Worm (Caenorhabditis elegans): Measurements from ENCODE around the gene C08F11.7.
A peak's percentile ranks its signal among the peaks of the same experiment; 100 is the strongest.
"Not testable (repeated sequence)": the region's sequence is repeated elsewhere in the genome, so short reads cannot be mapped to it uniquely, and the experiment has no call there.

The C08F11.7 gene

DNA sequence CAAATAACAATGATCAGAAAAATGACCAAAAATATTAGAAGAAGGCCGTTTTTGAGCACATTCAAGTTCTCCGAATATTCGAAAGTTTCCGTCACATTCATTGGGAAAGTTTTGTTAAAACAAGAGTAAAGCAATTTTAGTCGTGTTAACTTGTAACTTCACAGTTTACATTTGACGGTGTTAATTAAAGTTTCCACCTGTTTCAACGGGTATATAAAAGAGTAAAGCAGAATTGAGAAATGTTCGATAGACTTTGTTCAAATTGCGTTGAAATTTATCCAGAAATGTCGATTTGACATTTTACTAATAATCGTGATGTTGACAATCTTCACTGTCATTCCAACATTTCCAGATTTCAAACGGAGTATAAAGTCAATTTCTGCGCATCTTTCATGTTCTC, 8.7 kb downstream of the C08F11.7 start, which contains the start of gene srz-29:
Gene srz-29 (minus strand): TSS at position 101 of the 400 bp plus-strand sequence.
- TF ChIP-seq ZK546.5 (tag; optimal IDR thresholded peaks at IDR 0.05) (no peak), php-3 (GFP tag; IDR thresholded peaks at IDR 0.05) (no peak), dmd-8 (GFP tag; IDR thresholded peaks at IDR 0.05) (no peak), T26A8.4 (GFP tag; IDR thresholded peaks at IDR 0.05) (no peak)

ce11 chrIV:13647558-13647957, 10.5 kb downstream of the C08F11.7 start, which contains the start of gene ule-4:
ule-4 (minus strand) TSS chrIV:13647658.
- TF ChIP-seq php-3 (GFP tag; IDR thresholded peaks at IDR 0.05) = no peak
- TF ChIP-seq ces-1 (GFP tag; optimal IDR thresholded peaks at IDR 0.05) = no peak
- no peak for TF ChIP-seq skn-1 (tag; optimal IDR thresholded peaks at IDR 0.05)
- no peak for TF ChIP-seq ZK337.2 (GFP tag; IDR thresholded peaks at IDR 0.05)
- TF ChIP-seq dve-1 (tag; optimal IDR thresholded peaks at IDR 0.05; ENCODE audit: insufficient read depth) = no peak
- no peak for TF ChIP-seq nhr-102 (tag; optimal IDR thresholded peaks at IDR 0.05)
- no peak for TF ChIP-seq dmd-6 (GFP tag; IDR thresholded peaks at IDR 0.05)
- no peak for TF ChIP-seq hif-1 (tag; optimal IDR thresholded peaks at IDR 0.05)
- no peak for TF ChIP-seq ztf-7 (tag; optimal IDR thresholded peaks at IDR 0.05)
- TF ChIP-seq nhr-42 (GFP tag; IDR thresholded peaks at IDR 0.05) = no peak

DNA sequence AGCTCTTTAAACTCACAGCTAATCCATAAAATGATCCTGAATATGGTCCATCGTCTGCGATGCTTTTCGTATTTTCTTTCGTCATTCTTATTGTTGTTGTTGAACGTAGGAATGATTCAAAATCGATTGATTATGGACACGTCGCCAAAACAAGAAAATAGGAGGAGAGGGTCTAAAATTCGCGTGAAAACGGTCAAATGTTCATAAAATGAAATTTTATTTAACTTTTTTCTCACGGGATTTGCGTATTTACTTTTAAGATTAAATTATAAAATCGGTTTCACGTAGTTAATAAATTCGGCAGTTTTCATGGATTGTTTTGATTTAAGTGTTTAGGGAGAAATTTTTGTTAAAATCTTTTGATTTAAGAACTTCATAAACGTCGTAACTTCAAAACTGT, 12.1 kb downstream of the C08F11.7 start, which contains the start of gene C08F11.10:
Gene C08F11.10 (minus strand): TSS at position 101 of the 400 bp plus-strand sequence.
- TF ChIP-seq spr-1 (tag; optimal IDR thresholded peaks at IDR 0.05) (no peak), nhr-28 (tag; optimal IDR thresholded peaks at IDR 0.05) (no peak)

- TF ChIP-seq unc-39 (tag; optimal IDR thresholded peaks at IDR 0.05) = no peak
- no peak for TF ChIP-seq nhr-48 (tag; optimal IDR thresholded peaks at IDR 0.05)
- no peak for TF ChIP-seq hmg-1.1 (GFP tag; IDR thresholded peaks at IDR 0.05)
- TF ChIP-seq mdl-1 (tag; optimal IDR thresholded peaks at IDR 0.05) = no peak
- TF ChIP-seq nhr-111 (GFP tag; optimal IDR thresholded peaks at IDR 0.05) = no peak
- TF ChIP-seq madf-9 (GFP tag; conservative IDR thresholded peaks at IDR 0.05) = no peak
- TF ChIP-seq hlh-30 (tag; optimal IDR thresholded peaks at IDR 0.05; ENCODE audit: insufficient read depth) = no peak
- TF ChIP-seq saeg-2 (GFP tag; IDR thresholded peaks at IDR 0.05) = no peak
- no peak for TF ChIP-seq nhr-6 (tag; optimal IDR thresholded peaks at IDR 0.05)
Measured at ce11 chrIV:13650238-13650637, 13.2 kb downstream of the C08F11.7 start, which contains the start of gene C08F11.17. C08F11.17 (minus strand) TSS chrIV:13650338.

DNA sequence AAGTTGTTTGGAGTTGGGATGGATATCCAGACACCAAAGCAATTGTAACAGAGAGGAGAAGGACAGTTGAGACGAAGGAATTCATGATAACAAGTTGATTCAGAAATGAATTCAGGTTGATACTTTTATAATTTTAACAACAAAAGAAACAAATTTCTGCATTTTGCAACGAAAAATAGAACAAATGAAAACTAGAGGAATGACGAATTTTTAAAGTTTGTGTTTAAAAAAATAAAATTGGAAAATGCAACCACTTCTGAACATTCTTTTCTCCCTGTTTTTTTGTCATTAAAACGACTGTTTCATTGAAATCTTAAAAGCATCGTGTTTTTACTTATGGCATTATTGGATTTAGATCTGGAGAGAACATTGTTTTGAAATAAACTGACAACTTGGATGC, 14.3 kb downstream of the C08F11.7 start, which contains the start of gene C08F11.12:
Gene C08F11.12 (minus strand): TSS at position 101 of the 400 bp plus-strand sequence.
- TF ChIP-seq T20F7.1 (GFP tag; optimal IDR thresholded peaks at IDR 0.05); F49E8.2 (tag; optimal IDR thresholded peaks at IDR 0.05; ENCODE audit: borderline replicate concordance); zfp-2 (tag; optimal IDR thresholded peaks at IDR 0.05): not testable (repeated sequence)

- not testable (repeated sequence) for TF ChIP-seq sdz-12 (GFP tag; optimal IDR thresholded peaks at IDR 0.05); nhr-11 (tag; optimal IDR thresholded peaks at IDR 0.05); lim-7 (GFP tag; IDR thresholded peaks at IDR 0.05)
Measured at ce11 chrIV:13652023-13652422, 14.9 kb downstream of the C08F11.7 start, which contains the start of gene Y45F10C.6. Y45F10C.6 (plus strand) TSS chrIV:13652323.

- TF ChIP-seq mdt-29 (GFP tag; IDR thresholded peaks at IDR 0.05) (0 out of 2 replicates have a peak, but pooled peaks have one; percentile 45), snpc-1.2 (GFP tag; IDR thresholded peaks at IDR 0.05) (peak; percentile 92)
Measured at ce11 chrIV:13658142-13658541, 21.1 kb downstream of the C08F11.7 start.

Data from whole organism, L4 larva.